Fruit fly (Drosophila melanogaster): Measurements from ENCODE around the gene CG13950.
A peak's percentile ranks its signal among the peaks of the same experiment; 100 is the strongest.

DNA sequence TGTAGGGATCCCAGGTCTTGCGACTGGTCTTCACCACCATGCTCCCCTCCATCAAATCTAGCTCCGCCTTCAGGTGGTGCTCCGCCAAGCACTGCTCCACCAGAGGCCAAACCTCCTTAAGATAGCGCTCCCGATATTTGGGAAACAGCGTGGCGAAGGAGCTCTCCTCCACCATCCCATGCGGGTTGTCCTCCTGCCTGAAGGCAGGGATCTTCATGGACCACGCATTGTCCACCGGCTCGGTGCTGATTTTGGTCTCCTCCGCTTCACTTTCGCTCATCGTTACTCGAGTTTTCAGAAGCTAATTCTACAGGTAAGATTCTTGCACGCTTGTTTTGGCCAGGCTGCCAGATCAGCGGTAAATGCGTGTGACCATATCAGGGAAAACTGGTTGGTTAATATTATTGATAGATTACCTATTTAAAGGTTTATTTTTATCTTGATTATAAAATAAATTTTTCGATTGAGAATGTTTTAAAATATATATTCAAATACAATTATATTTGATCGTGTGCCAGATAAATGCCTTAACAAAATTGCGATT, 9.6 kb downstream of the CG13950 start, which contains the start of gene dbe:
- TF ChIP-seq CG10366 (GFP tag; IDR thresholded peaks at IDR 0.05): no peak
- TF ChIP-seq CG15269 (tag; optimal IDR thresholded peaks at IDR 0.05): no peak
- TF ChIP-seq CG14014 (GFP tag; IDR thresholded peaks at IDR 0.05): peak; percentile 33; the same call in 1 of the 2 replicates
- no peak for TF ChIP-seq Sox102F (GFP tag; optimal IDR thresholded peaks at IDR 0.05)
- TF ChIP-seq Bteb2 (GFP tag; optimal IDR thresholded peaks at IDR 0.05): no peak
- no peak for TF ChIP-seq so (GFP tag; IDR thresholded peaks at IDR 0.05)
- TF ChIP-seq MBD-R2 (GFP tag; IDR thresholded peaks at IDR 0.05): peak; percentile 77
- TF ChIP-seq CG11560 (tag; IDR thresholded peaks at IDR 0.05): no peak
- TF ChIP-seq CG30403 (GFP tag; optimal IDR thresholded peaks at IDR 0.05): peak; percentile 22
- TF ChIP-seq onecut (GFP tag; IDR thresholded peaks at IDR 0.05): no peak
- no peak for TF ChIP-seq CG10979 (tag; optimal IDR thresholded peaks at IDR 0.05)
- peak; percentile 20 for TF ChIP-seq dmrt99B (tag; optimal IDR thresholded peaks at IDR 0.05)

Measured in whole organism, embryonic.